Worm (Caenorhabditis elegans): Measurements from ENCODE around the gene K10B4.3.

DNA sequence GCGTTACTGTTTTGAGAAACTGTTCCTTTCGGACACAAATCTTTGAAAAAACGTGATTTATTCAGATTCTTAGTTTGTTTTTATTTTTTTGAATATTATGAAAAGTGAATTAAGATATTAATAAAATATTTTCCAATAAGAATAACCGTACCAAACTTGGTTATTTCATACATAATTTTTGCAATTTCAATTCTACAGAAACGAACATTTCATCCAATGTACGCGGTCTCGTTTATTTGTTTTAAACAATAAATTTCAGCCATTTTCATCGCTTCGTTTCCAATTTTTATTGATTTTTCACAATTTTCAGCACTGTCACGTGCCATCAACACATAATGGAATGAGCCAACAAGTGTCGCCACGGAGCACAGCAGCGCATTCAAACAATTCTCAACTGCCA is 25.9 kb upstream of the K10B4.3 start, which contains the start of gene T25D3.4:
- TF ChIP-seq hrde-1 (tag; optimal IDR thresholded peaks at IDR 0.05; ENCODE audit: borderline replicate concordance) (no peak), ztf-22 (GFP tag; optimal IDR thresholded peaks at IDR 0.05) (no peak), snpc-1.3 (tag; optimal IDR thresholded peaks at IDR 0.05; ENCODE audit: insufficient read depth) (no peak), unc-62 (GFP tag; optimal IDR thresholded peaks at IDR 0.05) (no peak), rcor-1 (GFP tag; IDR thresholded peaks at IDR 0.05) (no peak), pha-4 (tag; optimal IDR thresholded peaks at IDR 0.05) (no peak)
